Worm (Caenorhabditis elegans) whole organism, L4 larva: ENCODE data around the gene ugt-56.
A peak's percentile ranks its signal among the peaks of the same experiment; 100 is the strongest.

Source experiments
- F26F4.8 ChIP-seq: fragments of 200-800 bp; sonication (Bioruptor generic); conservative IDR thresholded peaks from 2 replicates; pipeline ENCODE4 v1.3.6; 2022; ENCODE audit warnings: missing genetic modification characterization, missing compliant biosample characterization
- F37D6.2 ChIP-seq: sonication (generic microtip); optimal IDR thresholded peaks from 2 replicates; lab custom pipeline; 2016; ENCODE audit warnings: mild to moderate bottlenecking, missing genetic modification characterization, missing compliant biosample characterization
- F49E8.2 ChIP-seq: sonication (generic microtip); optimal IDR thresholded peaks from 2 replicates; lab custom pipeline; 2016; ENCODE audit warnings: missing compliant biosample characterization, mild to moderate bottlenecking, missing genetic modification characterization, borderline replicate concordance
- R02D3.7 ChIP-seq: fragments of 150-350 bp; sonication (generic microtip); optimal IDR thresholded peaks from 3 replicates; lab custom pipeline; 2014; ENCODE audit warnings: missing biosample characterization, missing genetic modification characterization
- ZK546.5 ChIP-seq, 2 experiments: sonication (generic microtip); optimal IDR thresholded peaks; 2 replicates each; lab custom pipeline; 2017; ENCODE audit warnings: missing biosample characterization in 2 of 2, missing genetic modification characterization in 2 of 2
- aha-1 ChIP-seq: fragments of 150-350 bp; peaks from one replicate; lab custom pipeline; 2014; ENCODE audit warnings: missing biosample characterization, missing genetic modification characterization
- ceh-44 ChIP-seq: fragments of 200-800 bp; sonication (Bioruptor generic); IDR thresholded peaks from 2 replicates; pipeline ENCODE4 v1.3.6; 2022; ENCODE audit warnings: missing genetic modification reagents, missing genetic modification characterization, missing compliant biosample characterization
- ceh-62 ChIP-seq: sonication (generic microtip); optimal IDR thresholded peaks from 2 replicates; lab custom pipeline; 2017; ENCODE audit warnings: missing biosample characterization, missing genetic modification characterization
- ces-1 ChIP-seq: fragments of 150-350 bp; sonication (generic microtip); optimal IDR thresholded peaks from 4 replicates; lab custom pipeline; 2014; ENCODE audit warnings: missing biosample characterization, missing genetic modification reagents, missing genetic modification characterization
- ctbp-1 ChIP-seq: fragments of 200-800 bp; sonication (Bioruptor generic); IDR thresholded peaks from 2 replicates; pipeline ENCODE4 v1.3.6; 2022; ENCODE audit warnings: missing genetic modification reagents, missing genetic modification characterization, missing compliant biosample characterization
- daf-19 ChIP-seq: fragments of 200-800 bp; sonication (Bioruptor generic); conservative IDR thresholded peaks from 2 replicates; pipeline ENCODE4 v1.3.6; 2022; ENCODE audit warnings: missing genetic modification characterization, missing compliant biosample characterization
- daf-8 ChIP-seq: fragments of 200-800 bp; sonication (Bioruptor generic); IDR thresholded peaks from 2 replicates; pipeline ENCODE4 v1.3.6; 2022; ENCODE audit warnings: missing genetic modification characterization, missing compliant biosample characterization
- dmd-9 ChIP-seq: fragments of 200-800 bp; sonication (Bioruptor generic); IDR thresholded peaks from 2 replicates; pipeline ENCODE4 v1.3.6; 2022; ENCODE audit warnings: missing genetic modification reagents, missing genetic modification characterization, missing compliant biosample characterization
- dpl-1 ChIP-seq: fragments of 150-350 bp; optimal IDR thresholded peaks from 2 replicates; lab custom pipeline; 2014; ENCODE audit warnings: missing biosample characterization, missing genetic modification reagents, missing genetic modification characterization
- duxl-1 ChIP-seq: sonication (generic microtip); optimal IDR thresholded peaks from 2 replicates; lab custom pipeline; 2016; ENCODE audit warnings: mild to moderate bottlenecking, missing genetic modification characterization, moderate library complexity, missing compliant biosample characterization; ENCODE audit not compliant: poor library complexity
- dve-1 ChIP-seq: sonication (generic microtip); optimal IDR thresholded peaks from 2 replicates; lab custom pipeline; 2017; ENCODE audit warnings: antibody characterized with exemption, mild to moderate bottlenecking, missing genetic modification characterization, missing compliant biosample characterization; ENCODE audit not compliant: insufficient read depth
- gei-8 ChIP-seq: fragments of 200-800 bp; sonication (Bioruptor generic); optimal IDR thresholded peaks from 2 replicates; lab custom pipeline; 2018; ENCODE audit warnings: mild to moderate bottlenecking, missing genetic modification characterization, missing compliant biosample characterization
- hlh-11 ChIP-seq: fragments of 200-800 bp; sonication (Bioruptor generic); optimal IDR thresholded peaks from 2 replicates; lab custom pipeline; 2018; ENCODE audit warnings: mild to moderate bottlenecking, missing genetic modification characterization, missing compliant biosample characterization
- hlh-30 ChIP-seq: sonication (generic microtip); optimal IDR thresholded peaks from 2 replicates; lab custom pipeline; 2017; ENCODE audit warnings: antibody characterized with exemption, mild to moderate bottlenecking, missing genetic modification characterization, missing compliant biosample characterization; ENCODE audit not compliant: insufficient read depth
- lin-15B ChIP-seq: fragments of 150-350 bp; sonication (generic microtip); optimal IDR thresholded peaks from 3 replicates; lab custom pipeline; 2014; ENCODE audit warnings: missing biosample characterization, missing genetic modification characterization
- madf-5 ChIP-seq, 2 experiments: fragments of 200-800 bp; sonication (Bioruptor generic); IDR thresholded peaks; 2 replicates each; pipeline ENCODE4 v1.3.6; 2022; ENCODE audit warnings: missing compliant biosample characterization in 2 of 2, missing genetic modification characterization in 2 of 2
- mdl-1 ChIP-seq, 2 experiments: fragments of 150-350 bp in 1 of 2; sonication (generic microtip) in 1 of 2; optimal IDR thresholded peaks; 2 replicates each; lab custom pipeline; 2014 to 2017; ENCODE audit warnings: missing biosample characterization in 2 of 2, missing genetic modification characterization in 2 of 2
- mep-1 ChIP-seq: fragments of 150-350 bp; sonication (generic microtip); optimal IDR thresholded peaks from 3 replicates; lab custom pipeline; 2014; ENCODE audit warnings: missing biosample characterization, missing genetic modification characterization
- nhr-10 ChIP-seq: fragments of 150-350 bp; optimal IDR thresholded peaks from 2 replicates; lab custom pipeline; 2014; ENCODE audit warnings: missing biosample characterization, missing genetic modification characterization
- nhr-11 ChIP-seq: fragments of 150-350 bp; optimal IDR thresholded peaks from 2 replicates; lab custom pipeline; 2014; ENCODE audit warnings: missing biosample characterization, missing genetic modification characterization
- nhr-111 ChIP-seq: fragments of 200-800 bp; sonication (Bioruptor generic); optimal IDR thresholded peaks from 2 replicates; lab custom pipeline; 2018; ENCODE audit warnings: mild to moderate bottlenecking, missing genetic modification characterization, missing compliant biosample characterization
- nhr-28 ChIP-seq: fragments of 150-350 bp; optimal IDR thresholded peaks from 2 replicates; lab custom pipeline; 2014; ENCODE audit warnings: missing biosample characterization, missing genetic modification characterization
- nhr-48 ChIP-seq: sonication (generic microtip); optimal IDR thresholded peaks from 2 replicates; lab custom pipeline; 2016; ENCODE audit warnings: mild to moderate bottlenecking, missing genetic modification characterization, missing compliant biosample characterization
- nhr-6 ChIP-seq: fragments of 150-350 bp; optimal IDR thresholded peaks from 2 replicates; lab custom pipeline; 2014; ENCODE audit warnings: missing biosample characterization, missing genetic modification characterization
- nhr-77 ChIP-seq: fragments of 150-350 bp; optimal IDR thresholded peaks from 2 replicates; lab custom pipeline; 2014; ENCODE audit warnings: missing biosample characterization, missing genetic modification characterization
- pha-4 ChIP-seq, 2 experiments: fragments of 150-350 bp in 1 of 2; fragments of 200-800 bp in 1 of 2; sonication (Bioruptor generic) in 1 of 2; IDR thresholded peaks in 1 of 2; optimal IDR thresholded peaks in 1 of 2; 2 replicates each; pipeline versions ENCODE4 v1.3.6 to Lab custom; 2014 to 2022; ENCODE audit warnings: missing genetic modification characterization in 2 of 2, missing genetic modification reagents in 2 of 2, missing biosample characterization in 1 of 2, missing compliant biosample characterization in 1 of 2
- php-3 ChIP-seq: fragments of 200-800 bp; sonication (Bioruptor generic); IDR thresholded peaks from 2 replicates; pipeline ENCODE4 v1.3.6; 2022; ENCODE audit warnings: missing genetic modification reagents, missing genetic modification characterization, missing compliant biosample characterization
- pqm-1 ChIP-seq: sonication (generic microtip); optimal IDR thresholded peaks from 2 replicates; lab custom pipeline; 2017; ENCODE audit warnings: missing biosample characterization, missing genetic modification characterization
- rbr-2 ChIP-seq: sonication (generic microtip); optimal IDR thresholded peaks from 2 replicates; lab custom pipeline; 2016; ENCODE audit warnings: missing genotype, missing genetic modification characterization, missing compliant biosample characterization
- set-16 ChIP-seq: fragments of 200-800 bp; sonication (Bioruptor generic); IDR thresholded peaks from 2 replicates; pipeline ENCODE4 v1.3.6; 2022; ENCODE audit warnings: missing genetic modification reagents, missing genetic modification characterization, missing compliant biosample characterization
- snpc-1.2 ChIP-seq: fragments of 200-800 bp; sonication (Bioruptor generic); IDR thresholded peaks from 2 replicates; pipeline ENCODE4 v1.3.6; 2022; ENCODE audit warnings: missing genetic modification reagents, missing genetic modification characterization, missing compliant biosample characterization
- tra-1 ChIP-seq: fragments of 200-800 bp; sonication (Bioruptor generic); IDR thresholded peaks from 2 replicates; pipeline ENCODE4 v1.3.6; 2022; ENCODE audit warnings: missing genetic modification reagents, missing genetic modification characterization, missing compliant biosample characterization
- vab-7 ChIP-seq: fragments of 200-800 bp; sonication (Bioruptor generic); IDR thresholded peaks from 2 replicates; pipeline ENCODE4 v1.3.6; 2022; ENCODE audit warnings: missing genetic modification reagents, missing genetic modification characterization, missing compliant biosample characterization
- zag-1 ChIP-seq: fragments of 150-350 bp; optimal IDR thresholded peaks from 2 replicates; lab custom pipeline; 2014; ENCODE audit warnings: missing biosample characterization, missing genetic modification characterization
- zfp-3 ChIP-seq: fragments of 200-800 bp; sonication (Bioruptor generic); conservative IDR thresholded peaks from 2 replicates; pipeline ENCODE4 v1.3.6; 2022; ENCODE audit warnings: missing genetic modification reagents, missing genetic modification characterization, missing compliant biosample characterization
- ztf-7 ChIP-seq: fragments of 150-350 bp; optimal IDR thresholded peaks from 2 replicates; lab custom pipeline; 2014; ENCODE audit warnings: missing biosample characterization, missing genetic modification characterization

ugt-56 gene

ce11 chrV:12303453-12304077 lies 44.8 kb downstream of the ugt-56 start (continued):
- no peak for TF ChIP-seq pqm-1 (tag; lab: Kevin White, UChicago)
- TF ChIP-seq rbr-2 (tag; lab: Kevin White, UChicago): peak; percentile 94
- peak; percentile 97 for TF ChIP-seq duxl-1
- TF ChIP-seq ceh-44 (GFP tag; lab: Robert Waterston, UW): peak; percentile 98
- peak; percentile 84 for TF ChIP-seq set-16
- peak; percentile 96 for TF ChIP-seq daf-8 (GFP tag; lab: Robert Waterston, UW)
- TF ChIP-seq daf-19 (GFP tag; lab: Robert Waterston, UW): peak; percentile 100
- TF ChIP-seq snpc-1.2 (GFP tag; lab: Robert Waterston, UW): peak; percentile 97
- TF ChIP-seq hlh-11 (tag; lab: Kevin White, UChicago): peak; percentile 82
- TF ChIP-seq ces-1 (GFP tag; lab: Kevin White, UChicago): peak; percentile 55
- TF ChIP-seq nhr-10 (tag; lab: Kevin White, UChicago): no peak
- peak; percentile 100 for TF ChIP-seq nhr-111 (GFP tag; lab: Kevin White, UChicago)
- peak; percentile 89 for TF ChIP-seq dve-1 (tag; lab: Kevin White, UChicago)
- peak; percentile 99 for TF ChIP-seq pha-4 (GFP tag; IDR thresholded peaks at IDR 0.05; lab: Robert Waterston, UW)
- no peak for TF ChIP-seq pha-4 (tag; optimal IDR thresholded peaks at IDR 0.05; lab: Kevin White, UChicago)
- TF ChIP-seq mdl-1 (tag; optimal IDR thresholded peaks at IDR 0.05; lab: Kevin White, UChicago): peak; percentile 13 to 49
- TF ChIP-seq F26F4.8: peak; percentile 100
- TF ChIP-seq nhr-28: no peak
- peak; percentile 99 for TF ChIP-seq vab-7 (GFP tag; lab: Robert Waterston, UW)
- TF ChIP-seq dpl-1: peak; percentile 63
- TF ChIP-seq ceh-62 (tag; lab: Kevin White, UChicago): no peak
- TF ChIP-seq zag-1 (tag; lab: Kevin White, UChicago): peak; percentile 26
- TF ChIP-seq hlh-30 (tag; lab: Kevin White, UChicago): peak; percentile 88
- TF ChIP-seq aha-1 (tag; lab: Kevin White, UChicago): peak; percentile 93
- TF ChIP-seq F49E8.2 (tag; lab: Kevin White, UChicago): peak; percentile 95
- peak; percentile 47 for TF ChIP-seq nhr-11 (tag; lab: Kevin White, UChicago)
- TF ChIP-seq gei-8 (GFP tag; lab: Kevin White, UChicago): peak; percentile 99
- TF ChIP-seq ZK546.5 (tag; optimal IDR thresholded peaks at IDR 0.05; lab: Kevin White, UChicago): peak in 1 of 2 experiments; percentile 23
- TF ChIP-seq F37D6.2 (tag; lab: Kevin White, UChicago): peak; percentile 89
- TF ChIP-seq dmd-9: peak; percentile 96
- TF ChIP-seq nhr-6 (tag; lab: Kevin White, UChicago): peak; percentile 91
- peak; percentile 93 for TF ChIP-seq nhr-48 (tag; lab: Kevin White, UChicago)
- peak; percentile 75 for TF ChIP-seq nhr-77
- TF ChIP-seq mep-1 (tag; lab: Kevin White, UChicago): peak; percentile 91

- TF ChIP-seq ZK546.5 (tag; optimal IDR thresholded peaks at IDR 0.05; lab: Kevin White, UChicago) (no peak), lin-15B (tag; lab: Kevin White, UChicago) (no peak), R02D3.7 (no peak), zfp-3 (GFP tag; lab: Robert Waterston, UW) (no peak), php-3 (GFP tag; lab: Robert Waterston, UW) (no peak), tra-1 (no peak), ctbp-1 (GFP tag; lab: Robert Waterston, UW) (no peak), vab-7 (GFP tag; lab: Robert Waterston, UW) (no peak), F37D6.2 (tag; lab: Kevin White, UChicago) (no peak), ztf-7 (tag; lab: Kevin White, UChicago) (no peak), madf-5 (GFP tag; IDR thresholded peaks at IDR 0.05; lab: Robert Waterston, UW) (no peak)
These were observed 46.9 kb downstream of the ugt-56 start for ce11 chrV:12305677-12306076.
